Worm (Caenorhabditis elegans): ENCODE measurements around the gene Y45F10C.2.
"Not testable (repeated sequence)": the region's sequence is repeated elsewhere in the genome, so short reads cannot be mapped to it uniquely, and the experiment has no call there.

Y45F10C.2 gene

DNA sequence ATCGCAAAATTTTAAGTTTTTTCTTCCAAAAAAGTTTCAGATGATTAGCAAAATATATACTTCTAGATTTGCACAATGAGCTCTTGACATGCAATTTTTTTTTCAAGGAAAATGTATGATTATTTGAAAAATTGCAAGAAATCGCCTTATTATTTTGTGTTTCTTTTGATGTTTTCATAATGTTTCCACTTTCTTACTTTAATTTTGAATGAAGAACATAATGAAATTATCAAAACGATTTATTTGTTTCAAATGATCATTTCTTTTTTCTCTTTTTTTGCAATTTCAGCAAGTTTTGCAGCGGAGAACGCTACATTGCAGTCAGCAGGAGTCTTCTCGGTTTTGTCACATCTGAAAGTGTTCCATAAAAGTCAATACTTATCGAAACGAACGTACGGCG lies 10.4 kb downstream of the Y45F10C.2 start, which contains the start of gene Y45F10C.6:
Gene Y45F10C.6, plus strand, starts transcription at position 301 of the 400 bp plus-strand sequence.
- not testable (repeated sequence) for TF ChIP-seq W03F9.2, dao-5, him-1 (tag; optimal IDR thresholded peaks at IDR 0.05)

DNA sequence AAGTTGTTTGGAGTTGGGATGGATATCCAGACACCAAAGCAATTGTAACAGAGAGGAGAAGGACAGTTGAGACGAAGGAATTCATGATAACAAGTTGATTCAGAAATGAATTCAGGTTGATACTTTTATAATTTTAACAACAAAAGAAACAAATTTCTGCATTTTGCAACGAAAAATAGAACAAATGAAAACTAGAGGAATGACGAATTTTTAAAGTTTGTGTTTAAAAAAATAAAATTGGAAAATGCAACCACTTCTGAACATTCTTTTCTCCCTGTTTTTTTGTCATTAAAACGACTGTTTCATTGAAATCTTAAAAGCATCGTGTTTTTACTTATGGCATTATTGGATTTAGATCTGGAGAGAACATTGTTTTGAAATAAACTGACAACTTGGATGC lies 11.1 kb downstream of the Y45F10C.2 start, which contains the start of gene C08F11.12:
Gene C08F11.12, minus strand, starts transcription at position 101 of the 400 bp plus-strand sequence.
- TF ChIP-seq dao-5, W03F9.2, him-1 (tag; optimal IDR thresholded peaks at IDR 0.05): not testable (repeated sequence)

DNA sequence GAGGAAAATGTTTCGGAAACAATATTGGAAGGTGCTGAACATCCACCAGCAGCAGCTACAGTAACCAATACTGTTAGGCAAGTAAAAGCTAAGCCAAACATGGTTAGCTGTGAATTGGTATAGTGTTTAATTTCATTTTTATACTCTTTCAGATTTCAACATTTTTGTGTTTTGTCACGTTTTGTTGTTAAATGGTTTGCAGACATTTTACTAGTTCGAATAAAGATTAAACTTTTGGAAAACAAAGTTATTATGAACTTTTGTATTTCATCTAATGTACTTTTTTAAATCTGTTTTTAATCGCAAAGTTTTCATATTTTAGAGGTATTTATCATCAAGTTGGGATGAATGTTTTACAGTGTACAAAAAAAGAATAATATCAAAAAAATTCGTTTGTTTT lies 12.2 kb downstream of the Y45F10C.2 start, which contains the start of gene C08F11.17:
Gene C08F11.17, minus strand, starts transcription at position 101 of the 400 bp plus-strand sequence.
- TF ChIP-seq W03F9.2 (tag; optimal IDR thresholded peaks at IDR 0.05) (no peak), him-1 (tag; optimal IDR thresholded peaks at IDR 0.05) (no peak), dao-5 (tag; optimal IDR thresholded peaks at IDR 0.05) (no peak)

DNA sequence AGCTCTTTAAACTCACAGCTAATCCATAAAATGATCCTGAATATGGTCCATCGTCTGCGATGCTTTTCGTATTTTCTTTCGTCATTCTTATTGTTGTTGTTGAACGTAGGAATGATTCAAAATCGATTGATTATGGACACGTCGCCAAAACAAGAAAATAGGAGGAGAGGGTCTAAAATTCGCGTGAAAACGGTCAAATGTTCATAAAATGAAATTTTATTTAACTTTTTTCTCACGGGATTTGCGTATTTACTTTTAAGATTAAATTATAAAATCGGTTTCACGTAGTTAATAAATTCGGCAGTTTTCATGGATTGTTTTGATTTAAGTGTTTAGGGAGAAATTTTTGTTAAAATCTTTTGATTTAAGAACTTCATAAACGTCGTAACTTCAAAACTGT lies 13.3 kb downstream of the Y45F10C.2 start, which contains the start of gene C08F11.10:
Gene C08F11.10, minus strand, starts transcription at position 101 of the 400 bp plus-strand sequence.
- TF ChIP-seq dao-5 (tag; optimal IDR thresholded peaks at IDR 0.05) (no peak), W03F9.2 (tag; optimal IDR thresholded peaks at IDR 0.05) (no peak), him-1 (tag; optimal IDR thresholded peaks at IDR 0.05) (no peak)

DNA sequence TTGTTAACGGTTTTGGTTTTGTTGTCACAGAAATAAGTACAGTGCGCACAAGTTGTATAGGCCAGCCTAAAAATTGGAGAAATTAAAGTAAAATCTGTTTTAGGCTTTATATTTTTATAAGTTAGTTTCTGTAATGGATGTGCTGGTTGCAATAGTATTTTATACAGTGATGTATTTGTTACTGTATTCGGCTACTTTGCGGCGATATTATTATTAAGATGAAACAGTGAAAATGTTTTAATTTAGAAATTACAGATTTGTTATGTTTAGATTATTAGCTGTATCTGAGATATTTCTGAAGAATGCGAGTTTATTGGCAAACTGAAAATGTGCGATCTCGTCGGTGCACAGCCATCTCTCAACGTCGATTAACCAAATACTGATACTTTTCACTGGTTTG lies 14.9 kb downstream of the Y45F10C.2 start, which contains the start of gene ule-4:
Gene ule-4, minus strand, starts transcription at position 101 of the 400 bp plus-strand sequence.
- TF ChIP-seq him-1 (tag; optimal IDR thresholded peaks at IDR 0.05) (no peak), dao-5 (tag; optimal IDR thresholded peaks at IDR 0.05) (no peak), W03F9.2 (tag; optimal IDR thresholded peaks at IDR 0.05) (no peak)

DNA sequence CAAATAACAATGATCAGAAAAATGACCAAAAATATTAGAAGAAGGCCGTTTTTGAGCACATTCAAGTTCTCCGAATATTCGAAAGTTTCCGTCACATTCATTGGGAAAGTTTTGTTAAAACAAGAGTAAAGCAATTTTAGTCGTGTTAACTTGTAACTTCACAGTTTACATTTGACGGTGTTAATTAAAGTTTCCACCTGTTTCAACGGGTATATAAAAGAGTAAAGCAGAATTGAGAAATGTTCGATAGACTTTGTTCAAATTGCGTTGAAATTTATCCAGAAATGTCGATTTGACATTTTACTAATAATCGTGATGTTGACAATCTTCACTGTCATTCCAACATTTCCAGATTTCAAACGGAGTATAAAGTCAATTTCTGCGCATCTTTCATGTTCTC lies 16.6 kb downstream of the Y45F10C.2 start, which contains the start of gene srz-29:
Gene srz-29, minus strand, starts transcription at position 101 of the 400 bp plus-strand sequence.
- no peak for TF ChIP-seq dao-5 (tag; optimal IDR thresholded peaks at IDR 0.05)
- no peak for TF ChIP-seq him-1 (tag; optimal IDR thresholded peaks at IDR 0.05)
- no peak for TF ChIP-seq W03F9.2 (tag; optimal IDR thresholded peaks at IDR 0.05)

DNA sequence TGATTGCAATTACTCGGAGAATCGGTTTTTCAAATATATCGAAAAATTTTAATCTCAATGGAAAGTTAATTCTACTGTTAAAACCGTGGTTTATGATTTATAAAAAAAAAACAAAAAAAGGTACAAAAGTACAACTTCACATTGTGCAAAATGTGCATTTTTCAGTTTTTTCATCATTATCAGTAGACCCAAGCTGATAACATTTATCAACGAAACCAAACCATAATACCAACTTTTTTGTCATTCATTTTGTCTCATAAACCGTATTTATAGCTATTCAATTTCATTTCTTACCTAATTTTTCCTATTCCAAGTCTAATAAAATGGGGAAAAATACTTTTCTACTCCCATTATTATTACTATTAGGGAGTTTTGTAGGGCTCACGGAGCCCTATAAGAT lies 23.4 kb downstream of the Y45F10C.2 start, which contains the start of gene ugt-22:
Gene ugt-22, plus strand, starts transcription at position 234 of the 400 bp plus-strand sequence.
- no peak for TF ChIP-seq W03F9.2 (tag; optimal IDR thresholded peaks at IDR 0.05)
- no peak for TF ChIP-seq him-1 (tag; optimal IDR thresholded peaks at IDR 0.05)

DNA sequence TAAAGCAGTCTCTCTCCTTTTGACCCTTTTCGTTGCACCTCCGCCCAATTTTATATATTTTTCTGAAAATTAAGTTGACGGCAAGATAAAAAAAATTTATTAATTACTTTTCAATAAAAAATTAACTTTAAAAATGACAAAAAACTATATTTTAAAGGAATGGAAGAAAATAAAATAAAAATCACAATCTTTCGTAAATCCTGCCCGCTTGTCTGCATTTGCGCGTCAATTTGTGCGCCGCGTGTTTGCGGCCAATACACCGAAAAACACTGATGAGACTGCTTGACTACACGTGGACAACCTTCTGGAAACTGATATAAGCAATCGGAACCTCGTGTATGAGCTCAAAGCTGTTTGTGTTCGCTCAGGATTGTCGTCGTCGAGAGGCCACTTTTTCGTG lies 25.5 kb downstream of the Y45F10C.2 start, which contains the start of gene C08F11.7:
Gene C08F11.7, plus strand, starts transcription at position 301 of the 400 bp plus-strand sequence.
- TF ChIP-seq W03F9.2 (tag; optimal IDR thresholded peaks at IDR 0.05) (no peak), dao-5 (tag; optimal IDR thresholded peaks at IDR 0.05) (no peak), him-1 (tag; optimal IDR thresholded peaks at IDR 0.05) (no peak)

DNA sequence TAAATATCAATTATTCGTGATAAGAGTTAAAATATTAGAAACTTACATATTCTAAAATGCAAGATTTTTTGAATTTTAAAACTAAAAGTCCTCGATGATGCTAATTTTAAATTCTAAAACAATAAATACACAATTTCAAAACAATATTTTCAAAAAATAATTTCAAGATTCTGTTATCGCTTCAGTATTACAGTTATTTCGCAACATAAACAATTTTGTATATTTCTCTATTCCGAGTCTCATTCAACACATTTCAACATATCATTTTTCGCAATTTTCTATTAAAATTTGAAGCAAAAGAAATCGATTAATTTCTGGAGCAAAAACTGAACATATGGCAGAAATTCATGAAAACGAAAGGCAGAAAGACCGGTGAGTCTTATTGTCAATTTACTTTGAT lies 29.3 kb downstream of the Y45F10C.2 start, which contains the start of gene fbxa-98:
Gene fbxa-98, plus strand, starts transcription at position 243 of the 400 bp plus-strand sequence.
- TF ChIP-seq dao-5 (tag; optimal IDR thresholded peaks at IDR 0.05) (no peak), him-1 (tag; optimal IDR thresholded peaks at IDR 0.05) (no peak), W03F9.2 (tag; optimal IDR thresholded peaks at IDR 0.05) (no peak)

DNA sequence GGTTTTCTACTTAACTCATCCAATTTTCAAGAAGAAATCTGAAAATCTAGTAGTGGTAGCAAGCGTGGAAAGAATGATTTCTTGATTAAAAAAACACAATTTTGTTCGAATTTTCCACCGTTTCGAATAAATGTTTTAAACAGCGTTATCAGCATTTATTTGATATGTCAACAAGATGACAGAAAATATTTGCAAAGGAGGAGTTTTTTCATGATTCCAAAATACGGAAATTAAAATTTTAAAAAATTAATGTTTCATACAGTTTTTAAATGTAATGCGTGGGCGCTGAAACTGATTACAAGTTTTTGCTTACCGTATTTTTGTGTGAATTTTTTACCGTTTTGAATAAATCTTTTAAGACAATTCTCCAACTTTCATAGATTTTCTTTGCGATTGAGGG lies 29.9 kb downstream of the Y45F10C.2 start:
- no peak for TF ChIP-seq dao-5 (tag; optimal IDR thresholded peaks at IDR 0.05)
- no peak for TF ChIP-seq him-1 (tag; optimal IDR thresholded peaks at IDR 0.05)
- TF ChIP-seq W03F9.2 (tag; optimal IDR thresholded peaks at IDR 0.05) = no peak

DNA sequence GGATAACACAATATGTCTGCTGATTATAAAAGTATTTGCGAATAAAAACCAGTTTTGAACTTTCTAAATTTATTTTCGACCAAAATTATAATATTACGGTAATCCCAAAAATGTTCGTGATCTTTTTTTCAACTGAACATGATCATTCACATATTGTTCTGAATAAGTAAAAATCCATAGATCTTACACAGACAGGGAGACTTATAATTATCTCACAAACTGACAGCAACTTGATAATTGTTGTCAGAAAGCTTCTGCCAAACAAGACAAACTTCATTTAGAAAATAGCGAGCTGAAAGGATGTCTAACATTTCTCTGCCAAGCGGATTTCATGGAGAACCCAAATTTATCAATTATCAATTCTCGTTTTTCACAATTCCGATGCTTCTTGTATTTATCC lies 36.0 kb downstream of the Y45F10C.2 start, which contains the start of gene sru-21:
Gene sru-21, plus strand, starts transcription at position 301 of the 400 bp plus-strand sequence.
- TF ChIP-seq W03F9.2 (tag; optimal IDR thresholded peaks at IDR 0.05) (no peak), him-1 (tag; optimal IDR thresholded peaks at IDR 0.05) (no peak), dao-5 (tag; optimal IDR thresholded peaks at IDR 0.05) (no peak)

DNA sequence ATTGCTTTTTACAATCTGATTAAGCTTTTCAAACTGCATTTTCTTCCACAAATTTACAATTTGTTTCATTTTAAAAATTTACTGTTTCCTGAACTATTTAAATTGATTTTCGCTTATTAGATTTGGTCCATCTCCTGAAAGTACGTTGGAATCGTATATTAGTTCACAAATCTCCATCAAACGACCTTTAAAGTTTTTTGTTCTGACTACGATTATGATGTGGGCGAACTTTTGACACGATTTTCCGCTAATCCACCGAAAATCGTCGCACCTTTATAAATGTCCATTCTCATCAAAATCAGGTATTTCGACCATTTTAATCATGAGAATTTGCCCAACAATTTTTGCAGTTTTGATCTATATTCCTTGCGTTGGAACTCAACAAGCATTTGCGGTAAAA lies 38.9 kb downstream of the Y45F10C.2 start, which contains the start of gene C08F11.1:
Gene C08F11.1, plus strand, starts transcription at position 301 of the 400 bp plus-strand sequence.
- no peak for TF ChIP-seq W03F9.2 (tag; optimal IDR thresholded peaks at IDR 0.05)
- TF ChIP-seq dao-5 (tag; optimal IDR thresholded peaks at IDR 0.05) = no peak
- no peak for TF ChIP-seq him-1 (tag; optimal IDR thresholded peaks at IDR 0.05)

DNA sequence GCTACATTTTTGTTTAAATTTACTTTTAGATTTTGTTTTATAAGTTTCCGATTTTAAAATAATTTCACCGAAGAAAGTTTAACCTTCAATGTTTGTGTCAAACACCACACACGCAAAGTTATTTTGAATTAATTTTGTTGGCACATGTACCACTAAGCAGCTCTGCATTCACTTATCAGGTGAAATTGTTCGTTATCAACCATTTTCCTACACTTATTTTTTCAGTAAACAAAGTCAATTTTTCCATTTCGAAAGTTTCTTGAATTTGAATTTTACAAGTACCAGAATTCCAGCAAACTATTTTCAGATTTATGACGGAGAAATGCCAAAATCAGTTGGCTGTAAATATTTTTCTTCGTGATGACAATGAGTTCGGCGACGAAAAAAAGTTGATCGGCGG lies 43.3 kb downstream of the Y45F10C.2 start, which contains the start of gene C08F11.3:
Gene C08F11.3, plus strand, starts transcription at position 301 of the 400 bp plus-strand sequence.
- no peak for TF ChIP-seq dao-5 (tag; optimal IDR thresholded peaks at IDR 0.05)
- no peak for TF ChIP-seq W03F9.2 (tag; optimal IDR thresholded peaks at IDR 0.05)
- TF ChIP-seq him-1 (tag; optimal IDR thresholded peaks at IDR 0.05) = no peak

Measured in whole organism, L4/young adult.